Fruit fly (Drosophila melanogaster) S2 (cell line): Measurements from ENCODE around the gene Polr1B.

Experiments
- CG8478 ChIP-seq: fragments of >200 bp; optimal IDR thresholded peaks from 2 replicates; lab custom pipeline; 2018
- CTCF ChIP-seq, 2 experiments: fragments of >200 bp; optimal IDR thresholded peaks; 2 replicates each; lab custom pipeline; 2018

DNA sequence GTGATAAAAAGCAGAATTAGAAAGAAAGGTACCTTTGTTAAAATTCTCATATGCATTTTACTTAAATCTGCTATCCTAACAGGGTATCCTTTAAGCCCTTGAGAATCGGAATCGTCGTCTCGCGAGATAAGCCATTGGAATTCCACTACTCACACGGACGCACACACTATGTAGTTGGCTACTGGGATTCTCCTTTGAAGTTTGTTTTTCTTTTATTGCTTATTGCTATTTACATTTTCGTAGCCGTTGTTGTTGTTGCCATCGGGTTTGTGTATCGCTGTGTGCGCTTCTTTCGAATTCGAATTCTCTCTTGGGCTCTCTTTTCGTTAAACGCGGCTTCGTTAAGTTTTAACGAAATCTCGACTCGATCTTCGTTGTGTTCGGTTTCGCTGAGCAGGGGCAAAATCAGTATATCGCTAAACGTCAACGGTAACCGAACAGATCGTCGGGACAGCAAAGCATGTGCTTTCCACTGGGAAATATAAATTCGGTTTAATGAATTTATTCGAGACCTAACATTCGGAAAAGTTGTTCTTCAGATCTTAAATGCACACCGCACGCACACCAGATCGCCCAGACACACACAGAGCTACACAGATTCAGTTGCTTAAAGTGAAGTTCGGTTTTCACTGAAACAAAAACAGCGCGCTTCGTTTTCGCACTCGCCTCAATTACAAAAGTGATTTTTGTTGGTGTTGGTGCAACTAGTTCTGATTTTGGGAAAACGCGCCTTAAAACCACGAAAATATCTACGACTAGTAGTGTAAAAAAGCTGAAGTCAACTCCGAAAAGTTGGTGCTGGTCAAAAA is 26.9 kb downstream of the Polr1B start, which contains the start of gene ex:
- no peak for TF ChIP-seq CG8478 (lab: Kevin White, UChicago)
- peak in 1 of 2 experiments; percentile 24 for TF ChIP-seq CTCF (optimal IDR thresholded peaks at IDR 0.05; lab: Kevin White, UChicago)
